Worm (Caenorhabditis elegans): ENCODE measurements around the gene cyp-25A2.

ce11 chrIII:3795933-3796332 is 39.1 kb upstream of the cyp-25A2 start:
- TF ChIP-seq lin-39 (tag; optimal IDR thresholded peaks at IDR 0.05) (no peak), nhr-76 (tag; optimal IDR thresholded peaks at IDR 0.05) (no peak), fos-1 (tag; optimal IDR thresholded peaks at IDR 0.05) (no peak), tbx-2 (tag; optimal IDR thresholded peaks at IDR 0.05) (no peak), ztf-11 (tag; optimal IDR thresholded peaks at IDR 0.05) (no peak), ceh-16 (tag; optimal IDR thresholded peaks at IDR 0.05) (no peak), ama-1 (optimal IDR thresholded peaks at IDR 0.05) (peak; percentile 67), snpc-4 (tag; optimal IDR thresholded peaks at IDR 0.05) (no peak)
